Worm (Caenorhabditis elegans) whole organism, L4/young adult: ENCODE measurements around the gene F20D6.8.

Experiments
- W03F9.2 ChIP-seq: fragments of 150-350 bp; optimal IDR thresholded peaks from 2 replicates; lab custom pipeline; 2014; ENCODE audit warnings: missing biosample characterization, missing genetic modification characterization
- dao-5 ChIP-seq: sonication (generic microtip); optimal IDR thresholded peaks from 2 replicates; lab custom pipeline; 2016; ENCODE audit warnings: missing genotype, missing genetic modification characterization, moderate library complexity, missing compliant biosample characterization
- him-1 ChIP-seq: sonication (generic microtip); optimal IDR thresholded peaks from 2 replicates; lab custom pipeline; 2016; ENCODE audit warnings: missing genotype, missing genetic modification reagents, missing genetic modification characterization, missing compliant biosample characterization

ce11 chrV:8212816-8213215, 44.7 kb upstream of the F20D6.8 start:
- TF ChIP-seq dao-5 (tag; lab: Kevin White, UChicago) (no peak), him-1 (tag; lab: Kevin White, UChicago) (no peak), W03F9.2 (tag; lab: Kevin White, UChicago) (no peak)
